Worm (Caenorhabditis elegans): ENCODE data around the gene irld-26.

Gene irld-26

ce11 chrV:16204888-16205287 lies at the start of gene irld-26:
Gene irld-26 (plus strand): TSS chrV:16205188.
- TF ChIP-seq unc-62 (GFP tag; optimal IDR thresholded peaks at IDR 0.05): no peak

ce11 chrV:16158391-16158790 lies 46.6 kb upstream of the irld-26 start, which contains the start of gene str-99:
Gene str-99 (minus strand): TSS chrV:16158491.
- no peak for TF ChIP-seq unc-62 (GFP tag; optimal IDR thresholded peaks at IDR 0.05)

- no peak for TF ChIP-seq unc-62 (GFP tag; optimal IDR thresholded peaks at IDR 0.05)
Observed at ce11 chrV:16159594-16159993, 45.4 kb upstream of the irld-26 start, which contains the start of gene F10A3.17. Gene F10A3.17 (minus strand): TSS chrV:16159694.

- no peak for TF ChIP-seq unc-62 (GFP tag; optimal IDR thresholded peaks at IDR 0.05)
Observed at ce11 chrV:16160087-16160486, 44.9 kb upstream of the irld-26 start.

- no peak for TF ChIP-seq unc-62 (GFP tag; optimal IDR thresholded peaks at IDR 0.05)
Observed at ce11 chrV:16162124-16162735, 42.8 kb upstream of the irld-26 start, which contains the start of the genes str-109 and F10A3.11. Gene str-109 (minus strand): TSS chrV:16162224. Gene F10A3.11 (plus strand): TSS chrV:16162685.

ce11 chrV:16163719-16164118 lies 41.3 kb upstream of the irld-26 start, which contains the start of gene F10A3.12:
Gene F10A3.12 (plus strand): TSS chrV:16164019.
- no peak for TF ChIP-seq unc-62 (GFP tag; optimal IDR thresholded peaks at IDR 0.05)

ce11 chrV:16165936-16166335 lies 39.1 kb upstream of the irld-26 start, which contains the start of gene str-108:
Gene str-108 (plus strand): TSS chrV:16166236.
- TF ChIP-seq unc-62 (GFP tag; optimal IDR thresholded peaks at IDR 0.05): no peak

ce11 chrV:16169026-16169425 lies 36.0 kb upstream of the irld-26 start, which contains the start of gene str-111:
Gene str-111 (minus strand): TSS chrV:16169126.
- no peak for TF ChIP-seq unc-62 (GFP tag; optimal IDR thresholded peaks at IDR 0.05)

- TF ChIP-seq unc-62 (GFP tag; optimal IDR thresholded peaks at IDR 0.05): no peak
Observed at ce11 chrV:16171721-16172120, 33.3 kb upstream of the irld-26 start, which contains the start of gene K05D4.9. Gene K05D4.9 (minus strand): TSS chrV:16171821.

ce11 chrV:16174109-16174508 lies 30.9 kb upstream of the irld-26 start:
- no peak for TF ChIP-seq unc-62 (GFP tag; optimal IDR thresholded peaks at IDR 0.05)

- TF ChIP-seq unc-62 (GFP tag; optimal IDR thresholded peaks at IDR 0.05): no peak
Observed at ce11 chrV:16175227-16175626, 29.8 kb upstream of the irld-26 start.

ce11 chrV:16175757-16176156 lies 29.2 kb upstream of the irld-26 start, which contains the start of gene cyp-33D1:
Gene cyp-33D1 (minus strand): TSS chrV:16175857.
- no peak for TF ChIP-seq unc-62 (GFP tag; optimal IDR thresholded peaks at IDR 0.05)

- TF ChIP-seq unc-62 (GFP tag; optimal IDR thresholded peaks at IDR 0.05): no peak
Observed at ce11 chrV:16180350-16180749, 24.6 kb upstream of the irld-26 start, which contains the start of gene str-106. Gene str-106 (plus strand): TSS chrV:16180650.

- TF ChIP-seq unc-62 (GFP tag; optimal IDR thresholded peaks at IDR 0.05): no peak
Observed at ce11 chrV:16182110-16182509, 22.9 kb upstream of the irld-26 start, which contains the start of gene srz-13. Gene srz-13 (plus strand): TSS chrV:16182410.

- no peak for TF ChIP-seq unc-62 (GFP tag; optimal IDR thresholded peaks at IDR 0.05)
Observed at ce11 chrV:16182918-16183317, 22.1 kb upstream of the irld-26 start, which contains the start of gene srh-277. Gene srh-277 (plus strand): TSS chrV:16183218.

ce11 chrV:16183357-16183756 lies 21.6 kb upstream of the irld-26 start, which contains the start of gene srz-14:
Gene srz-14 (plus strand): TSS chrV:16183657.
- TF ChIP-seq unc-62 (GFP tag; optimal IDR thresholded peaks at IDR 0.05): no peak

ce11 chrV:16190485-16190884 lies 14.5 kb upstream of the irld-26 start, which contains the start of gene srh-281:
Gene srh-281 (plus strand): TSS chrV:16190785.
- no peak for TF ChIP-seq unc-62 (GFP tag; optimal IDR thresholded peaks at IDR 0.05)
